Fruit fly (Drosophila melanogaster): ENCODE measurements around the gene CG6059.

The CG6059 gene

DNA sequence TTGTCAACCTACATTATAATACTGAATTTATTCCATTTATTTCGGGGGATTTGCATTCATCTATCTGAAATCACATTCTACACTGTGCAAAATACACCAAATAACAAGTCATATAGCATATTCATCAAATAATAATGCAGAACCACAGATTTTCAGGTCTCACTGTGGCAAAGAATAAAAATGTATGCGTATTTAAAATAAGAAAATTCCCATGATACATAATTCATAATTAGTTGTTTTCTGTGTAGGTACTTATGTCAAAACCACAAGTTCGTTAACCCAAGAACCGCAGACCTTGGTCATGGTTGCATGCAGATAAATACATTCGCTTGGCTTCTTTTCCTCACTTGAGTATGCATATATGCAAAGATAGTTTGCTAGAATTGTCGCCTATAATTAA lies 32.2 kb downstream of the CG6059 start (continued):
- TF ChIP-seq lbe (GFP tag; optimal IDR thresholded peaks at IDR 0.05) (peak; percentile 10), Rx (GFP tag; IDR thresholded peaks at IDR 0.05) (peak; percentile 8; the same call in 1 of the 2 replicates), lab (GFP tag; optimal IDR thresholded peaks at IDR 0.05) (no peak), CG6689 (GFP tag; IDR thresholded peaks at IDR 0.05) (0 out of 2 replicates have a peak, but pooled peaks have one; percentile 13), Deaf1 (tag; optimal IDR thresholded peaks at IDR 0.05) (no peak), odd (GFP tag; optimal IDR thresholded peaks at IDR 0.05) (no peak)

DNA sequence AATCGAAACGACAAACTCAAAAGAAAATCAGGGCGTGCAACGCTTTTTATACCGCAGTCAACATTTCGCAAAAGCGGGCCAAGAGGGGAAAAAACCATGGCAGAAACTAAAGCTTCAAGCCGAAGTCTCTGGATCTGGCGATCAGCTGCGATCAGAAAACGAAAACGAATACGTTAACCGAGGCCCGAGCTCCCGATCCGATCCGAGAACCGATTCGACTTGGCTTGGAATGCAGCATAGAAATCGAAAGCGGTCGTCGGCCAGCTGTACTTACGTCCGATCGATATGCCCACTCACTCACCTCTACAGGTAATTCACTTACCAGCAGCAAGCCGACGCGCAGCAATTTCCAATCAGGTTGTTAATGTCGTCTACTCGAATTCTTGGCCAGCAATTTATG lies 33.4 kb downstream of the CG6059 start, which contains the start of gene Cpr97Eb:
Gene Cpr97Eb (minus strand): TSS at position 25 of the 400 bp plus-strand sequence.
- TF ChIP-seq CG11723 (GFP tag; optimal IDR thresholded peaks at IDR 0.05): no peak
- TF ChIP-seq Deaf1 (tag; optimal IDR thresholded peaks at IDR 0.05): peak; percentile 68
- TF ChIP-seq sens (GFP tag): no peak
- no peak for TF ChIP-seq ro (GFP tag; IDR thresholded peaks at IDR 0.05)
- TF ChIP-seq cg (GFP tag; optimal IDR thresholded peaks at IDR 0.05): no peak
- no peak for TF ChIP-seq gsb (GFP tag; IDR thresholded peaks at IDR 0.05)
- TF ChIP-seq D (optimal IDR thresholded peaks at IDR 0.05): no peak
- no peak for TF ChIP-seq D (GFP tag; optimal IDR thresholded peaks at IDR 0.05)
- no peak for TF ChIP-seq lola (GFP tag; optimal IDR thresholded peaks at IDR 0.05)
- TF ChIP-seq chinmo (GFP tag; IDR thresholded peaks at IDR 0.05; ENCODE audit: partially characterized antibody): 0 out of 4 replicates have a peak, but pooled peaks have one; percentile 6
- no peak for TF ChIP-seq otp (GFP tag; IDR thresholded peaks at IDR 0.05)
- TF ChIP-seq gt (GFP tag; IDR thresholded peaks at IDR 0.05): no peak
- TF ChIP-seq HLH4C (GFP tag; IDR thresholded peaks at IDR 0.05; ENCODE audit: partially characterized antibody): no peak
- TF ChIP-seq Blimp-1 (GFP tag; optimal IDR thresholded peaks at IDR 0.05): peak; percentile 87
- TF ChIP-seq tna (GFP tag; IDR thresholded peaks at IDR 0.05; ENCODE audit: partially characterized antibody): no peak
- no peak for TF ChIP-seq nau (GFP tag; optimal IDR thresholded peaks at IDR 0.05)
- no peak for TF ChIP-seq pzg (GFP tag; optimal IDR thresholded peaks at IDR 0.05)
- TF ChIP-seq CG31388 (GFP tag; optimal IDR thresholded peaks at IDR 0.05): no peak
- TF ChIP-seq CG33557 (GFP tag; optimal IDR thresholded peaks at IDR 0.05): no peak
- TF ChIP-seq Mrtf (GFP tag; IDR thresholded peaks at IDR 0.05): no peak
- no peak for TF ChIP-seq Kr (GFP tag; optimal IDR thresholded peaks at IDR 0.05)
- TF ChIP-seq Dad (GFP tag; optimal IDR thresholded peaks at IDR 0.05): no peak

DNA sequence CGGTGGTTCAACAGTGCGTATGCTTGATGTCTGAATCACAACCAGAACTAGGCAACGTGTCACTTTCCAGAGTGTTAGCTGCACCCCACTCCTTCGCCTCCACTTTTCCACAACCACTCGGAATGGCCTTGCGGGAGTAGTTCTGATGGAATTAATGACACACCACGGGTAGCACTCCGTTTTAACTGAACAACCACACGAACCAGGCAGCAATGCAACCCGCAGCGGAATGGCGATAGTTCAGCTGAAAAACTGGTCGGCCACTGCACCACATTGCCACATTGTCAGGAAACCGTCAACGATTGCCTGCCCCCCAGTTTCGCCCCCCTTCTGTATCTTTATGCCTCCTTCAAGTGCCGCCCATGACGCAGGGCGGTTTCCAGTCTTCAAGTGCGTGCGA lies 36.9 kb downstream of the CG6059 start, which contains the start of gene Cpr97Ea:
Gene Cpr97Ea (minus strand): TSS at position 230 of the 400 bp plus-strand sequence.
- TF ChIP-seq Asciz (GFP tag; optimal IDR thresholded peaks at IDR 0.05): no peak

DNA sequence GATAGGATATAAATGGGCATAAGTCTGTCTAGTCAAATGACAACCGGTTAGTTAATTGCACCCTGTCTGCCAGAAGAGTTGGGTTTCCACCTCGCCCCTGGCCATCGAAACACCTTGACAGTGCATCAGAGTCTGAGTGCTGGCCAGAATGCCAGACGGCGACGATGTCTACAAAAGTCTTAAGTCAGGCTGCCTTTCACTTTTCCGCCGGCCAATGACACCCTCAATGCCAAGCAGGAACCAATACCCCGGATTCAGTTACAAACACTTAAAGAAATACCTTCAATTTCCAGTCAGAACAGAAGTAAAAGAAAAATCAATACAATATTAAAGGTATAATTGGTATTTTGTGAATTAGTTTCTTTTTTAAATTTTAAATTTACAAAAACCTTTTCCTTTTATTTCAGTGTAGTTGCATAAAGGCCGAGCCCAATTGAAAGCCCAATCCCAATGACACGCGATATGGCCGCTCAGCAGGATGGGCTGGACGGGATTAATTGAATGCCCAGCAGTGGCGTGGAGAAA lies 39.9 kb downstream of the CG6059 start:
- TF ChIP-seq MBD-R2 (GFP tag; IDR thresholded peaks at IDR 0.05) (no peak), nom (GFP tag; optimal IDR thresholded peaks at IDR 0.05) (peak; percentile 40), Drgx (GFP tag; IDR thresholded peaks at IDR 0.05) (peak; percentile 32; the same call in 1 of the 2 replicates), Meics (GFP tag; optimal IDR thresholded peaks at IDR 0.05) (no peak), slbo (GFP tag; IDR thresholded peaks at IDR 0.05) (no peak)

DNA sequence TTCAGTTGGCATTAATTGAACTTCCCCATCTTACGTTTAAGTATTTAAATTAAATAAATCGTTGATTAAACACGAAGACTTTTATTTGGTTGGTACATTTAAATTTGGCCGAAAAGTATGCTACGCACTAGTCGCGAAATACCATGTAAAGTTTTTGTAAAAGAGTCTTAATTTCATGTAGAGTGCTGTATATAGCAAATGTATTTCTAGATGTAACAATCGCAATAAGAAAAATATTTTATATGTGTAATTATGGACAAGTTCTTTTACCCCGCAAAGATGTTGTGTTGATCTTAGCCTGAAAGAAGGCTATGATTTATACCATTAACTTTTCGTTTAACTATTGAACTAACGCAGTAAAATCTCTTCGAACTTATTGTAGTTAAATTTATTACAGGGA lies 41.7 kb downstream of the CG6059 start:
- 0 out of 4 replicates have a peak, but pooled peaks have one; percentile 34 for TF ChIP-seq chinmo (GFP tag; IDR thresholded peaks at IDR 0.05; ENCODE audit: partially characterized antibody)
- TF ChIP-seq CTCF (GFP tag; optimal IDR thresholded peaks at IDR 0.05): peak; percentile 80
- TF ChIP-seq CG2199 (GFP tag; IDR thresholded peaks at IDR 0.05): 0 out of 3 replicates have a peak, but pooled peaks have one; percentile 35
- TF ChIP-seq CG14667 (GFP tag; IDR thresholded peaks at IDR 0.05): no peak
- no peak for TF ChIP-seq peb (GFP tag; IDR thresholded peaks at IDR 0.05)
- TF ChIP-seq CG2875 (GFP tag; optimal IDR thresholded peaks at IDR 0.05): no peak
- TF ChIP-seq CG30020 (tag; optimal IDR thresholded peaks at IDR 0.05): no peak
- no peak for TF ChIP-seq odd (GFP tag; optimal IDR thresholded peaks at IDR 0.05)
- peak; percentile 58; the same call in 2 of the 3 replicates for TF ChIP-seq CG6791 (GFP tag; IDR thresholded peaks at IDR 0.05; ENCODE audit: partially characterized antibody)
- no peak for TF ChIP-seq BEAF-32 (GFP tag; optimal IDR thresholded peaks at IDR 0.05)
- TF ChIP-seq CG9797 (GFP tag; optimal IDR thresholded peaks at IDR 0.05): no peak
- TF ChIP-seq ind (GFP tag; optimal IDR thresholded peaks at IDR 0.05): no peak
- TF ChIP-seq Bgb (GFP tag; IDR thresholded peaks at IDR 0.05; ENCODE audit: partially characterized antibody): peak; percentile 62
- TF ChIP-seq sens (GFP tag): peak; percentile 50
- TF ChIP-seq CG12299 (tag; optimal IDR thresholded peaks at IDR 0.05): no peak
